Fruit fly (Drosophila melanogaster) whole organism, embryonic: ENCODE data around the gene CG14837.

Experiments
- ATbp ChIP-seq: fragments of 200-800 bp; sonication (Bioruptor generic); optimal IDR thresholded peaks from 2 replicates; lab custom pipeline; 2017; ENCODE audit warnings: missing biosample characterization, mild to moderate bottlenecking, missing genetic modification characterization, missing genetic modification reagents
- Asciz ChIP-seq: fragments of 200-800 bp; sonication (Bioruptor generic); optimal IDR thresholded peaks from 2 replicates; lab custom pipeline; 2017; ENCODE audit warnings: missing biosample characterization, mild to moderate bottlenecking, missing genetic modification characterization, missing genetic modification reagents
- B-H1 ChIP-seq: fragments of 200-800 bp; sonication (Bioruptor generic); IDR thresholded peaks from 3 replicates; pipeline ENCODE4 v1.3.6; 2022; ENCODE audit warnings: missing biosample characterization, missing genetic modification characterization
- Blimp-1 ChIP-seq: fragments of 200-800 bp; sonication (Bioruptor generic); optimal IDR thresholded peaks from 3 replicates; lab custom pipeline; 2018; ENCODE audit warnings: missing biosample characterization, missing genetic modification characterization, mild to moderate bottlenecking, moderate library complexity, missing genetic modification reagents
- CG10366 ChIP-seq: fragments of 200-800 bp; sonication (Bioruptor generic); IDR thresholded peaks from 2 replicates; pipeline ENCODE4 v1.3.6; 2022; ENCODE audit warnings: missing biosample characterization, missing genetic modification characterization
- CG11398 ChIP-seq: fragments of 200-800 bp; sonication (Bioruptor generic); optimal IDR thresholded peaks from 2 replicates; lab custom pipeline; 2016; ENCODE audit warnings: missing biosample characterization, missing genetic modification characterization
- CG11504 ChIP-seq: fragments of 200-800 bp; sonication (Bioruptor generic); optimal IDR thresholded peaks from 3 replicates; lab custom pipeline; 2019; ENCODE audit warnings: missing biosample characterization, mild to moderate bottlenecking, missing genetic modification characterization, moderate library complexity
- CG11695 ChIP-seq: fragments of 200-800 bp; sonication (Bioruptor generic); IDR thresholded peaks from 3 replicates; pipeline ENCODE4 v1.3.6; 2022; ENCODE audit warnings: missing biosample characterization, missing genetic modification characterization
- CG1233 ChIP-seq: fragments of 200-800 bp; sonication (Bioruptor generic); optimal IDR thresholded peaks from 4 replicates; lab custom pipeline; 2018; ENCODE audit warnings: missing biosample characterization, mild to moderate bottlenecking, missing genetic modification characterization
- CG12391 ChIP-seq: fragments of 200-800 bp; sonication (Bioruptor generic); optimal IDR thresholded peaks from 3 replicates; lab custom pipeline; 2018; ENCODE audit warnings: missing biosample characterization, mild to moderate bottlenecking, missing genetic modification characterization, moderate library complexity
- CG17361 ChIP-seq: fragments of 200-800 bp; sonication (Bioruptor generic); IDR thresholded peaks from 3 replicates; pipeline ENCODE4 v1.3.6; 2022; ENCODE audit warnings: missing biosample characterization, missing genetic modification characterization
- CG30403 ChIP-seq: fragments of 200-800 bp; sonication (Bioruptor generic); optimal IDR thresholded peaks from 3 replicates; lab custom pipeline; 2016; ENCODE audit warnings: missing biosample characterization, missing genetic modification characterization
- CG34422 ChIP-seq: fragments of 200-800 bp; sonication (Bioruptor generic); IDR thresholded peaks from 3 replicates; pipeline ENCODE4 v1.3.6; 2022; ENCODE audit warnings: missing biosample characterization, missing genetic modification characterization
- CG4854 ChIP-seq: fragments of 200-800 bp; sonication (Bioruptor generic); optimal IDR thresholded peaks from 2 replicates; lab custom pipeline; 2016; ENCODE audit warnings: missing biosample characterization, missing genetic modification characterization, inconsistent platforms
- CG6254 ChIP-seq: fragments of 200-800 bp; sonication (Bioruptor generic); optimal IDR thresholded peaks from 3 replicates; lab custom pipeline; 2017; ENCODE audit warnings: mild to moderate bottlenecking, missing biosample characterization, missing genetic modification reagents, missing genetic modification characterization
- CG7556 ChIP-seq: fragments of 200-800 bp; sonication (Bioruptor generic); optimal IDR thresholded peaks from 2 replicates; lab custom pipeline; 2017; ENCODE audit warnings: missing biosample characterization, mild to moderate bottlenecking, missing genetic modification characterization
- CG8290 ChIP-seq, 3 experiments: fragments of 200-800 bp; sonication (Bioruptor generic); optimal IDR thresholded peaks; 2 replicates each; lab custom pipeline; 2016 to 2019; ENCODE audit warnings: missing biosample characterization in 3 of 3, missing genetic modification characterization in 3 of 3, mild to moderate bottlenecking in 2 of 3, moderate library complexity in 1 of 3
- CG9876 ChIP-seq: fragments of 200-800 bp; sonication (Bioruptor generic); optimal IDR thresholded peaks from 2 replicates; lab custom pipeline; 2016; ENCODE audit warnings: missing biosample characterization, missing genetic modification characterization
- Dll ChIP-seq: fragments of 200-800 bp; sonication (Bioruptor generic); IDR thresholded peaks from 4 replicates; pipeline ENCODE4 v1.3.6; 2022; ENCODE audit warnings: missing biosample characterization, missing genetic modification characterization; ENCODE audit not compliant: partially characterized antibody
- E2f1 ChIP-seq: fragments of 200-800 bp; sonication (Bioruptor generic); IDR thresholded peaks from 2 replicates; pipeline ENCODE4 v1.3.6; 2022; ENCODE audit warnings: missing biosample characterization, missing genetic modification characterization
- Gsc ChIP-seq: fragments of 200-800 bp; sonication (Bioruptor generic); IDR thresholded peaks from 2 replicates; pipeline ENCODE4 v1.3.6; 2022; ENCODE audit warnings: missing biosample characterization, missing genetic modification characterization
- Hmx ChIP-seq: fragments of 200-800 bp; sonication (Bioruptor generic); optimal IDR thresholded peaks from 2 replicates; lab custom pipeline; 2016; ENCODE audit warnings: missing biosample characterization, missing genetic modification characterization
- Hr78 ChIP-seq, 2 experiments: fragments of 200-800 bp in 1 of 2; fragments of >200 bp in 1 of 2; sonication (Bioruptor generic) in 1 of 2; optimal IDR thresholded peaks; 2 replicates each; lab custom pipeline; 2017 to 2019; ENCODE audit warnings: missing biosample characterization in 2 of 2, missing genetic modification characterization in 2 of 2, mild to moderate bottlenecking in 1 of 2, moderate library complexity in 1 of 2
- NFAT ChIP-seq: fragments of 200-800 bp; sonication (Bioruptor generic); IDR thresholded peaks from 2 replicates; pipeline ENCODE4 v1.3.6; 2022; ENCODE audit warnings: missing biosample characterization, missing genetic modification characterization
- NK7.1 ChIP-seq: fragments of 200-800 bp; sonication (Bioruptor generic); optimal IDR thresholded peaks from 3 replicates; lab custom pipeline; 2016; ENCODE audit warnings: missing biosample characterization, missing genetic modification characterization
- Taf1 ChIP-seq: fragments of 200-800 bp; sonication (Bioruptor generic); IDR thresholded peaks from 2 replicates; pipeline ENCODE4 v1.3.6; 2022; ENCODE audit warnings: missing biosample characterization, missing genetic modification characterization
- br ChIP-seq: fragments of >200 bp; optimal IDR thresholded peaks from 2 replicates; lab custom pipeline; 2017
- bsh ChIP-seq, 2 experiments: fragments of 200-800 bp; sonication (Bioruptor generic); optimal IDR thresholded peaks; 2 replicates each; lab custom pipeline; 2017 to 2018; ENCODE audit warnings: mild to moderate bottlenecking in 2 of 2, missing biosample characterization in 2 of 2, missing genetic modification characterization in 2 of 2, moderate library complexity in 1 of 2
- btn ChIP-seq: fragments of 200-800 bp; sonication (Bioruptor generic); optimal IDR thresholded peaks from 2 replicates; lab custom pipeline; 2016; ENCODE audit warnings: missing biosample characterization, missing genetic modification characterization
- crp ChIP-seq, 2 experiments: fragments of 200-800 bp; sonication (Bioruptor generic); optimal IDR thresholded peaks; 2 replicates in 1 of 2; 3 replicates in 1 of 2; lab custom pipeline; 2017; ENCODE audit warnings: missing biosample characterization in 2 of 2, missing genetic modification characterization in 2 of 2, mild to moderate bottlenecking in 1 of 2, moderate library complexity in 1 of 2
- dmrt11E ChIP-seq: fragments of 200-800 bp; sonication (Bioruptor generic); optimal IDR thresholded peaks from 3 replicates; lab custom pipeline; 2018; ENCODE audit warnings: missing biosample characterization, mild to moderate bottlenecking, missing genetic modification characterization, moderate library complexity
- dysf ChIP-seq: fragments of 200-800 bp; sonication (Bioruptor generic); IDR thresholded peaks from 3 replicates; pipeline ENCODE4 v1.3.6; 2022; ENCODE audit warnings: missing biosample characterization, missing genetic modification characterization
- esg ChIP-seq: fragments of 200-800 bp; sonication (Bioruptor generic); conservative IDR thresholded peaks from 2 replicates; pipeline ENCODE4 v1.3.6; 2022; ENCODE audit warnings: missing biosample characterization, missing genetic modification characterization
- gfzf ChIP-seq: fragments of 200-800 bp; sonication (Bioruptor generic); optimal IDR thresholded peaks from 2 replicates; lab custom pipeline; 2016; ENCODE audit warnings: missing biosample characterization, mild to moderate bottlenecking, missing genetic modification characterization, moderate library complexity
- her ChIP-seq: fragments of 200-800 bp; sonication (Bioruptor generic); optimal IDR thresholded peaks from 2 replicates; lab custom pipeline; 2016; ENCODE audit warnings: missing biosample characterization, missing genetic modification characterization
- klu ChIP-seq: fragments of 200-800 bp; sonication (Bioruptor generic); IDR thresholded peaks from 2 replicates; pipeline ENCODE4 v1.3.6; 2022; ENCODE audit warnings: missing biosample characterization, missing genetic modification characterization
- lilli ChIP-seq: fragments of 200-800 bp; sonication (Bioruptor generic); optimal IDR thresholded peaks from 3 replicates; lab custom pipeline; 2016; ENCODE audit warnings: missing biosample characterization, missing genetic modification characterization
- lola ChIP-seq, 3 experiments: fragments of >200 bp in 2 of 3; fragments of 200-800 bp in 1 of 3; sonication (Bioruptor generic) in 1 of 3; optimal IDR thresholded peaks; 2 replicates each; lab custom pipeline; 2017 to 2019; ENCODE audit warnings: missing biosample characterization in 3 of 3, missing genetic modification characterization in 3 of 3, mild to moderate bottlenecking in 1 of 3, moderate library complexity in 1 of 3
- mirr ChIP-seq: fragments of 200-800 bp; sonication (Bioruptor generic); optimal IDR thresholded peaks from 3 replicates; lab custom pipeline; 2018; ENCODE audit warnings: missing biosample characterization, mild to moderate bottlenecking, missing genetic modification characterization
- mld ChIP-seq: fragments of 200-800 bp; sonication (Bioruptor generic); IDR thresholded peaks from 3 replicates; pipeline ENCODE4 v1.3.6; 2022; ENCODE audit warnings: missing biosample characterization, missing genetic modification characterization; ENCODE audit not compliant: partially characterized antibody
- row ChIP-seq: fragments of 200-800 bp; sonication (Bioruptor generic); IDR thresholded peaks from 3 replicates; pipeline ENCODE4 v1.3.6; 2022; ENCODE audit warnings: missing biosample characterization, missing genetic modification characterization
- run ChIP-seq: fragments of 200-800 bp; sonication (Bioruptor generic); optimal IDR thresholded peaks from 3 replicates; lab custom pipeline; 2018; ENCODE audit warnings: missing biosample characterization, mild to moderate bottlenecking, missing genetic modification characterization
- sc ChIP-seq, 3 experiments: fragments of >200 bp in 2 of 3; fragments of 200-800 bp in 1 of 3; sonication (Bioruptor generic) in 1 of 3; optimal IDR thresholded peaks; 2 replicates in 2 of 3; 3 replicates in 1 of 3; lab custom pipeline; 2017; ENCODE audit warnings: mild to moderate bottlenecking in 1 of 3, missing biosample characterization in 1 of 3, missing genetic modification characterization in 1 of 3, missing genetic modification reagents in 1 of 3
- sens-2 ChIP-seq: fragments of 200-800 bp; sonication (Bioruptor generic); IDR thresholded peaks from 2 replicates; pipeline ENCODE4 v1.3.6; 2022; ENCODE audit warnings: missing biosample characterization, missing genetic modification characterization
- sug ChIP-seq: fragments of 200-800 bp; optimal IDR thresholded peaks from 2 replicates; lab custom pipeline; 2019; ENCODE audit warnings: missing biosample characterization, mild to moderate bottlenecking, missing genetic modification characterization, moderate library complexity
- tna ChIP-seq: fragments of 200-800 bp; sonication (Bioruptor generic); IDR thresholded peaks from 2 replicates; pipeline ENCODE4 v1.3.6; 2022; ENCODE audit warnings: missing biosample characterization, missing genetic modification characterization; ENCODE audit not compliant: partially characterized antibody
- ttk ChIP-seq: fragments of 200-800 bp; sonication (Bioruptor generic); IDR thresholded peaks from 2 replicates; pipeline ENCODE4 v2.1.2; 2022; ENCODE audit warnings: missing biosample characterization, missing genetic modification characterization
- tx ChIP-seq: fragments of 200-800 bp; sonication (Bioruptor generic); optimal IDR thresholded peaks from 2 replicates; lab custom pipeline; 2016; ENCODE audit warnings: missing biosample characterization, missing genetic modification characterization

The CG14837 gene

dm6 chr3L:7601122-7601841, 41.4 kb upstream of the CG14837 start (continued):
- TF ChIP-seq CG4854 (GFP tag; lab: Kevin White, UChicago) = no peak
- peak; percentile 28 for TF ChIP-seq CG30403 (GFP tag; lab: Kevin White, UChicago)
- no peak for TF ChIP-seq crp (GFP tag; optimal IDR thresholded peaks at IDR 0.05; lab: Kevin White, UChicago)
- no peak for TF ChIP-seq her (GFP tag; lab: Kevin White, UChicago)
- TF ChIP-seq ATbp = peak; percentile 14
- TF ChIP-seq CG6254 (GFP tag; lab: Kevin White, UChicago) = no peak
- no peak for TF ChIP-seq Gsc (GFP tag; lab: Robert Waterston, UW)
- TF ChIP-seq B-H1 (GFP tag; lab: Robert Waterston, UW) = 0 out of 3 replicates have a peak, but pooled peaks have one; percentile 14
- TF ChIP-seq row (GFP tag; lab: Robert Waterston, UW) = 0 out of 3 replicates have a peak, but pooled peaks have one; percentile 29
- no peak for TF ChIP-seq CG9876
- TF ChIP-seq mirr (GFP tag; lab: Kevin White, UChicago) = no peak
- peak; percentile 56 for TF ChIP-seq CG11504 (tag; lab: Kevin White, UChicago)
- TF ChIP-seq lilli = no peak
- TF ChIP-seq dysf (GFP tag; lab: Robert Waterston, UW) = 0 out of 3 replicates have a peak, but pooled peaks have one; percentile 23
- no peak for TF ChIP-seq CG8290 (GFP tag; optimal IDR thresholded peaks at IDR 0.05; lab: Kevin White, UChicago)
- TF ChIP-seq CG8290 (tag; optimal IDR thresholded peaks at IDR 0.05; lab: Kevin White, UChicago) = no peak
- TF ChIP-seq CG11398 (GFP tag; lab: Kevin White, UChicago) = no peak
- peak; percentile 37 for TF ChIP-seq Blimp-1 (GFP tag; lab: Kevin White, UChicago)
- no peak for TF ChIP-seq mld
- TF ChIP-seq E2f1 (GFP tag; lab: Robert Waterston, UW) = 0 out of 2 replicates have a peak, but pooled peaks have one; percentile 24
- TF ChIP-seq br (lab: Kevin White, UChicago) = no peak
- TF ChIP-seq CG7556 (GFP tag; lab: Kevin White, UChicago) = no peak
- no peak for TF ChIP-seq NFAT (GFP tag; lab: Robert Waterston, UW)
- TF ChIP-seq lola (GFP tag; optimal IDR thresholded peaks at IDR 0.05; lab: Kevin White, UChicago) = no peak
- peak; percentile 49 for TF ChIP-seq CG10366
- 0 out of 2 replicates have a peak, but pooled peaks have one; percentile 5 for TF ChIP-seq esg (GFP tag; lab: Robert Waterston, UW)
- TF ChIP-seq ttk (GFP tag; lab: Robert Waterston, UW) = peak; percentile 47; the same call in 1 of the 2 replicates
- TF ChIP-seq gfzf (GFP tag; lab: Kevin White, UChicago) = no peak
- no peak for TF ChIP-seq Hmx (GFP tag; lab: Kevin White, UChicago)
- TF ChIP-seq bsh (GFP tag; optimal IDR thresholded peaks at IDR 0.05; lab: Kevin White, UChicago) = peak in 1 of 2 experiments; percentile 41
- no peak for TF ChIP-seq sug (tag; lab: Kevin White, UChicago)
- TF ChIP-seq tna (GFP tag; lab: Robert Waterston, UW) = no peak
- TF ChIP-seq Asciz (GFP tag; lab: Kevin White, UChicago) = no peak
- TF ChIP-seq Taf1 = no peak
- no peak for TF ChIP-seq NK7.1
- no peak for TF ChIP-seq run (tag; lab: Kevin White, UChicago)
- TF ChIP-seq CG34422 (GFP tag; lab: Robert Waterston, UW) = no peak
- TF ChIP-seq Hr78 (GFP tag; optimal IDR thresholded peaks at IDR 0.05; lab: Kevin White, UChicago) = no peak
- no peak for TF ChIP-seq Dll
- no peak for TF ChIP-seq klu (GFP tag; lab: Robert Waterston, UW)
- no peak for TF ChIP-seq CG11695
- no peak for TF ChIP-seq CG12391
- TF ChIP-seq sens-2 = no peak
- no peak for TF ChIP-seq sc (optimal IDR thresholded peaks at IDR 0.05; lab: Kevin White, UChicago)
- TF ChIP-seq sc (GFP tag; optimal IDR thresholded peaks at IDR 0.05; lab: Kevin White, UChicago) = no peak
- TF ChIP-seq dmrt11E (tag; lab: Kevin White, UChicago) = no peak
- TF ChIP-seq CG1233 = no peak
- peak; percentile 43; the same call in 1 of the 3 replicates for TF ChIP-seq CG17361
- TF ChIP-seq btn = no peak
- no peak for TF ChIP-seq tx (GFP tag; lab: Kevin White, UChicago)
